Fruit fly (Drosophila melanogaster) whole organism, embryonic: Measurements from ENCODE around the gene CG17325.

Source experiments
- B-H2 ChIP-seq: fragments of 200-800 bp; sonication (Bioruptor generic); optimal IDR thresholded peaks from 2 replicates; lab custom pipeline; 2018; ENCODE audit warnings: missing biosample characterization, mild to moderate bottlenecking, missing genetic modification characterization
- C15 ChIP-seq: fragments of 200-800 bp; sonication (Bioruptor generic); IDR thresholded peaks from 3 replicates; pipeline ENCODE4 v1.3.6; 2022; ENCODE audit warnings: missing biosample characterization, missing genetic modification characterization
- CG10274 ChIP-seq: fragments of 200-800 bp; sonication (Bioruptor generic); optimal IDR thresholded peaks from 3 replicates; lab custom pipeline; 2017; ENCODE audit warnings: missing biosample characterization, mild to moderate bottlenecking, missing genetic modification characterization
- CG10462 ChIP-seq: fragments of 200-800 bp; sonication (Bioruptor generic); optimal IDR thresholded peaks from 2 replicates; lab custom pipeline; 2016; ENCODE audit warnings: missing biosample characterization, missing genetic modification characterization
- CG10654 ChIP-seq: fragments of 200-800 bp; sonication (Bioruptor generic); optimal IDR thresholded peaks from 2 replicates; lab custom pipeline; 2016; ENCODE audit warnings: missing biosample characterization, missing genetic modification characterization
- CG11398 ChIP-seq: fragments of 200-800 bp; sonication (Bioruptor generic); optimal IDR thresholded peaks from 2 replicates; lab custom pipeline; 2016; ENCODE audit warnings: missing biosample characterization, missing genetic modification characterization
- CG12071 ChIP-seq: fragments of 200-800 bp; sonication (Bioruptor generic); optimal IDR thresholded peaks from 3 replicates; lab custom pipeline; 2018; ENCODE audit warnings: missing biosample characterization, mild to moderate bottlenecking, missing genetic modification characterization
- CG13894 ChIP-seq: fragments of 200-800 bp; sonication (Bioruptor generic); optimal IDR thresholded peaks from 3 replicates; lab custom pipeline; 2018; ENCODE audit warnings: missing biosample characterization, mild to moderate bottlenecking, missing genetic modification characterization, moderate library complexity
- CG14860 ChIP-seq: fragments of 200-800 bp; sonication (Bioruptor generic); IDR thresholded peaks from 3 replicates; pipeline ENCODE4 v1.3.6; 2022; ENCODE audit warnings: missing biosample characterization, missing genetic modification characterization; ENCODE audit not compliant: partially characterized antibody
- CG15601 ChIP-seq: fragments of 200-800 bp; sonication (Bioruptor generic); optimal IDR thresholded peaks from 3 replicates; lab custom pipeline; 2019; ENCODE audit warnings: missing biosample characterization, mild to moderate bottlenecking, missing genetic modification characterization, moderate library complexity
- CG17385 ChIP-seq: fragments of 200-800 bp; sonication (Bioruptor generic); optimal IDR thresholded peaks from 3 replicates; lab custom pipeline; 2018; ENCODE audit warnings: missing biosample characterization, mild to moderate bottlenecking, missing genetic modification characterization
- CG17568 ChIP-seq: fragments of 200-800 bp; sonication (Bioruptor generic); optimal IDR thresholded peaks from 2 replicates; lab custom pipeline; 2018; ENCODE audit warnings: missing biosample characterization, mild to moderate bottlenecking, missing genetic modification characterization, moderate library complexity
- CG2678 ChIP-seq: fragments of 200-800 bp; sonication (Bioruptor generic); optimal IDR thresholded peaks from 3 replicates; lab custom pipeline; 2019; ENCODE audit warnings: missing biosample characterization, mild to moderate bottlenecking, missing genetic modification characterization, moderate library complexity
- CG2889 ChIP-seq: fragments of 200-800 bp; sonication (Bioruptor generic); IDR thresholded peaks from 3 replicates; pipeline ENCODE4 v1.3.6; 2022; ENCODE audit warnings: missing biosample characterization, missing genetic modification characterization
- CG30431 ChIP-seq: fragments of 200-800 bp; sonication (Bioruptor generic); optimal IDR thresholded peaks from 2 replicates; lab custom pipeline; 2017; ENCODE audit warnings: missing biosample characterization, missing genetic modification characterization
- CG3163 ChIP-seq: fragments of 200-800 bp; sonication (Bioruptor generic); optimal IDR thresholded peaks from 3 replicates; lab custom pipeline; 2016; ENCODE audit warnings: missing biosample characterization, missing genetic modification characterization
- CG3838 ChIP-seq: fragments of 200-800 bp; sonication (Bioruptor generic); optimal IDR thresholded peaks from 3 replicates; lab custom pipeline; 2016; ENCODE audit warnings: missing biosample characterization, missing genetic modification characterization
- CG8765 ChIP-seq: fragments of 200-800 bp; sonication (Bioruptor generic); IDR thresholded peaks from 2 replicates; pipeline ENCODE4 v1.3.6; 2022; ENCODE audit warnings: missing biosample characterization, missing genetic modification characterization
- Dbx ChIP-seq: fragments of 200-800 bp; sonication (Bioruptor generic); IDR thresholded peaks from 3 replicates; pipeline ENCODE4 v1.3.6; 2022; ENCODE audit warnings: missing biosample characterization, missing genetic modification characterization
- Dfd ChIP-seq, 2 experiments: fragments of >200 bp; optimal IDR thresholded peaks; 2 replicates each; lab custom pipeline; 2017; ENCODE audit warnings: missing biosample characterization in 2 of 2, missing genetic modification characterization in 2 of 2
- Doc2 ChIP-seq: fragments of 200-800 bp; sonication (Bioruptor generic); IDR thresholded peaks from 2 replicates; pipeline ENCODE4 v1.3.6; 2022; ENCODE audit warnings: missing biosample characterization, missing genetic modification characterization
- Elba2 ChIP-seq: fragments of 200-800 bp; sonication (Bioruptor generic); optimal IDR thresholded peaks from 3 replicates; lab custom pipeline; 2016; ENCODE audit warnings: missing biosample characterization, missing genetic modification characterization
- Fer2 ChIP-seq: fragments of 200-800 bp; sonication (Bioruptor generic); optimal IDR thresholded peaks from 2 replicates; lab custom pipeline; 2018; ENCODE audit warnings: missing biosample characterization, mild to moderate bottlenecking, missing genetic modification characterization, moderate library complexity
- HLH3B ChIP-seq: fragments of 200-800 bp; sonication (Bioruptor generic); IDR thresholded peaks from 2 replicates; pipeline ENCODE4 v1.3.6; 2022; ENCODE audit warnings: missing biosample characterization, missing genetic modification characterization
- Hr78 ChIP-seq, 2 experiments: fragments of 200-800 bp in 1 of 2; fragments of >200 bp in 1 of 2; sonication (Bioruptor generic) in 1 of 2; optimal IDR thresholded peaks; 2 replicates each; lab custom pipeline; 2017 to 2019; ENCODE audit warnings: missing biosample characterization in 2 of 2, missing genetic modification characterization in 2 of 2, mild to moderate bottlenecking in 1 of 2, moderate library complexity in 1 of 2
- Lpt ChIP-seq: fragments of >200 bp; optimal IDR thresholded peaks from 2 replicates; lab custom pipeline; 2018; ENCODE audit warnings: missing biosample characterization, missing genetic modification characterization
- MESR4 ChIP-seq: fragments of 200-800 bp; sonication (Bioruptor generic); optimal IDR thresholded peaks from 2 replicates; lab custom pipeline; 2018; ENCODE audit warnings: missing biosample characterization, mild to moderate bottlenecking, missing genetic modification characterization, moderate library complexity
- Oli ChIP-seq: fragments of 200-800 bp; sonication (Bioruptor generic); optimal IDR thresholded peaks from 2 replicates; lab custom pipeline; 2018; ENCODE audit warnings: missing biosample characterization, mild to moderate bottlenecking, missing genetic modification characterization, moderate library complexity
- Poxn ChIP-seq: fragments of 200-800 bp; sonication (Bioruptor generic); IDR thresholded peaks from 2 replicates; pipeline ENCODE4 v1.3.6; 2022; ENCODE audit warnings: missing biosample characterization, missing genetic modification characterization
- Taf1 ChIP-seq: fragments of 200-800 bp; sonication (Bioruptor generic); IDR thresholded peaks from 2 replicates; pipeline ENCODE4 v1.3.6; 2022; ENCODE audit warnings: missing biosample characterization, missing genetic modification characterization
- ab ChIP-seq: fragments of 200-800 bp; sonication (Bioruptor generic); optimal IDR thresholded peaks from 2 replicates; lab custom pipeline; 2016; ENCODE audit warnings: missing biosample characterization, missing genetic modification characterization
- ac ChIP-seq: fragments of 200-800 bp; sonication (Bioruptor generic); optimal IDR thresholded peaks from 3 replicates; lab custom pipeline; 2017; ENCODE audit warnings: missing biosample characterization, mild to moderate bottlenecking, missing genetic modification characterization
- chm ChIP-seq: fragments of 200-800 bp; sonication (Bioruptor generic); IDR thresholded peaks from 2 replicates; pipeline ENCODE4 v1.3.6; 2022; ENCODE audit warnings: missing biosample characterization, missing genetic modification characterization
- cwo ChIP-seq: fragments of 200-800 bp; sonication (Bioruptor generic); optimal IDR thresholded peaks from 3 replicates; lab custom pipeline; 2017; ENCODE audit warnings: missing biosample characterization, missing genetic modification characterization, mild to moderate bottlenecking, moderate library complexity, missing genetic modification reagents
- eyg ChIP-seq: fragments of 200-800 bp; sonication (Bioruptor generic); optimal IDR thresholded peaks from 3 replicates; lab custom pipeline; 2016; ENCODE audit warnings: missing biosample characterization, missing genetic modification characterization
- gem ChIP-seq: fragments of 200-800 bp; sonication (Bioruptor generic); optimal IDR thresholded peaks from 2 replicates; lab custom pipeline; 2019; ENCODE audit warnings: missing biosample characterization, mild to moderate bottlenecking, missing genetic modification characterization, moderate library complexity
- insv ChIP-seq, 2 experiments: fragments of 200-800 bp; sonication (Bioruptor generic); optimal IDR thresholded peaks; 3 replicates each; lab custom pipeline; 2016 to 2018; ENCODE audit warnings: missing biosample characterization in 2 of 2, missing genetic modification characterization in 2 of 2
- jumu ChIP-seq: fragments of 200-800 bp; sonication (Bioruptor generic); optimal IDR thresholded peaks from 3 replicates; lab custom pipeline; 2016; ENCODE audit warnings: missing biosample characterization, missing genetic modification characterization
- knrl ChIP-seq: fragments of 200-800 bp; sonication (Bioruptor generic); IDR thresholded peaks from 3 replicates; pipeline ENCODE4 v1.3.6; 2022; ENCODE audit warnings: missing biosample characterization, missing genetic modification characterization; ENCODE audit not compliant: partially characterized antibody
- lov ChIP-seq, 2 experiments: fragments of 200-800 bp in 1 of 2; fragments of >200 bp in 1 of 2; sonication (Bioruptor generic) in 1 of 2; IDR thresholded peaks in 1 of 2; optimal IDR thresholded peaks in 1 of 2; 2 replicates in 1 of 2; 3 replicates in 1 of 2; pipeline versions ENCODE4 v1.3.6 to Lab custom; 2017 to 2022; ENCODE audit warnings: missing biosample characterization in 1 of 2, missing genetic modification characterization in 1 of 2
- mld ChIP-seq: fragments of 200-800 bp; sonication (Bioruptor generic); IDR thresholded peaks from 3 replicates; pipeline ENCODE4 v1.3.6; 2022; ENCODE audit warnings: missing biosample characterization, missing genetic modification characterization; ENCODE audit not compliant: partially characterized antibody
- peb ChIP-seq: fragments of 200-800 bp; sonication (Bioruptor generic); IDR thresholded peaks from 2 replicates; pipeline ENCODE4 v1.3.6; 2022; ENCODE audit warnings: missing biosample characterization, missing genetic modification characterization
- pros ChIP-seq: fragments of 200-800 bp; sonication (Bioruptor generic); optimal IDR thresholded peaks from 3 replicates; lab custom pipeline; 2019; ENCODE audit warnings: missing biosample characterization, mild to moderate bottlenecking, missing genetic modification characterization, moderate library complexity
- psq ChIP-seq: fragments of 200-800 bp; sonication (Bioruptor generic); optimal IDR thresholded peaks from 2 replicates; lab custom pipeline; 2017; ENCODE audit warnings: missing biosample characterization, missing genetic modification characterization
- row ChIP-seq: fragments of 200-800 bp; sonication (Bioruptor generic); IDR thresholded peaks from 3 replicates; pipeline ENCODE4 v1.3.6; 2022; ENCODE audit warnings: missing biosample characterization, missing genetic modification characterization
- sim ChIP-seq: fragments of 200-800 bp; sonication (Bioruptor generic); IDR thresholded peaks from 2 replicates; pipeline ENCODE4 v1.3.6; 2022; ENCODE audit warnings: missing biosample characterization, missing genetic modification characterization
- tio ChIP-seq: fragments of 200-800 bp; sonication (Bioruptor generic); optimal IDR thresholded peaks from 2 replicates; lab custom pipeline; 2017; ENCODE audit warnings: missing biosample characterization, missing genetic modification characterization, inconsistent platforms
- ttk ChIP-seq: fragments of 200-800 bp; sonication (Bioruptor generic); IDR thresholded peaks from 2 replicates; pipeline ENCODE4 v2.1.2; 2022; ENCODE audit warnings: missing biosample characterization, missing genetic modification characterization
- tx ChIP-seq: fragments of 200-800 bp; sonication (Bioruptor generic); optimal IDR thresholded peaks from 2 replicates; lab custom pipeline; 2016; ENCODE audit warnings: missing biosample characterization, missing genetic modification characterization
- wek ChIP-seq: fragments of 200-800 bp; sonication (Bioruptor generic); optimal IDR thresholded peaks from 3 replicates; lab custom pipeline; 2018; ENCODE audit warnings: missing biosample characterization, mild to moderate bottlenecking, missing genetic modification characterization, moderate library complexity
- zen ChIP-seq: fragments of 200-800 bp; sonication (Bioruptor generic); optimal IDR thresholded peaks from 3 replicates; lab custom pipeline; 2018; ENCODE audit warnings: missing biosample characterization, mild to moderate bottlenecking, missing genetic modification characterization, moderate library complexity

CG17325 gene

DNA sequence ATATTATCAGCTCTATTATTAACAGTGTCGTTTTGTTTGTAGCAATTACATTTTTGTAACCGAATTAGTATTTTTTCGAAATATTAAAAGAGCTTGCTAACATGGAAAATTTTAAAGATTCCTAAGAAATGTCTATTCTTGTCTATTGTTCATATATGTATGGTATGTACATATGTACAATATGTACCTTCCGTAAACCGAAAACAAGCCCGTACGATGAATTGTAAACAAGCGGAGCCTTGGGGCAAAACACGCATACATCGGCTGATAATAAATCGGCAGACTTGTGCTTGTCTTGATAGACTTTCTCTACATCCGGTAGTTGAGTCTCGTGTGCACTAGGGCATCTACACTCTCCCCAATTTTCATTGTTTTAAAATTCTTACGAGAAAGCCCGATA, 10.4 kb downstream of the CG17325 start (continued):
- TF ChIP-seq lov (optimal IDR thresholded peaks at IDR 0.05; lab: Kevin White, UChicago) = no peak
- TF ChIP-seq lov (GFP tag; IDR thresholded peaks at IDR 0.05; lab: Robert Waterston, UW) = peak; percentile 80; the same call in 1 of the 3 replicates
- no peak for TF ChIP-seq eyg (GFP tag; lab: Kevin White, UChicago)
- peak; percentile 3 for TF ChIP-seq tio (GFP tag; lab: Kevin White, UChicago)
- peak; percentile 78 for TF ChIP-seq CG15601 (tag; lab: Kevin White, UChicago)
- no peak for TF ChIP-seq mld (GFP tag; lab: Robert Waterston, UW)
- no peak for TF ChIP-seq ac (GFP tag; lab: Kevin White, UChicago)
- TF ChIP-seq jumu (GFP tag; lab: Kevin White, UChicago) = no peak
- no peak for TF ChIP-seq CG8765
- no peak for TF ChIP-seq knrl
- TF ChIP-seq wek (GFP tag; lab: Kevin White, UChicago) = peak; percentile 75
- no peak for TF ChIP-seq Dbx (GFP tag; lab: Robert Waterston, UW)
- TF ChIP-seq insv (GFP tag; optimal IDR thresholded peaks at IDR 0.05; lab: Kevin White, UChicago) = peak in 1 of 2 experiments; percentile 14
- TF ChIP-seq CG3838 (GFP tag; lab: Kevin White, UChicago) = peak; percentile 4
- no peak for TF ChIP-seq Doc2 (GFP tag; lab: Robert Waterston, UW)
- no peak for TF ChIP-seq CG14860 (GFP tag; lab: Robert Waterston, UW)
- TF ChIP-seq Elba2 = no peak
- TF ChIP-seq CG30431 (GFP tag; lab: Kevin White, UChicago) = no peak
- TF ChIP-seq Oli (tag; lab: Kevin White, UChicago) = peak; percentile 4
- no peak for TF ChIP-seq MESR4
- TF ChIP-seq psq (GFP tag; lab: Kevin White, UChicago) = no peak
- TF ChIP-seq zen (tag; lab: Kevin White, UChicago) = no peak
- no peak for TF ChIP-seq row (GFP tag; lab: Robert Waterston, UW)
- TF ChIP-seq CG2678 (tag; lab: Kevin White, UChicago) = peak; percentile 54
- peak; percentile 60 for TF ChIP-seq CG12071 (GFP tag; lab: Kevin White, UChicago)
- no peak for TF ChIP-seq B-H2 (GFP tag; lab: Kevin White, UChicago)
- peak; percentile 42; the same call in 1 of the 2 replicates for TF ChIP-seq chm
- TF ChIP-seq pros (GFP tag; lab: Kevin White, UChicago) = no peak
- TF ChIP-seq gem (tag; lab: Kevin White, UChicago) = peak; percentile 43
- peak; percentile 21; the same call in 1 of the 2 replicates for TF ChIP-seq HLH3B (GFP tag; lab: Robert Waterston, UW)
- TF ChIP-seq cwo (GFP tag; lab: Kevin White, UChicago) = peak; percentile 81
- TF ChIP-seq tx = no peak
- no peak for TF ChIP-seq Dfd (GFP tag; optimal IDR thresholded peaks at IDR 0.05; lab: Kevin White, UChicago)
- no peak for TF ChIP-seq ttk (GFP tag; lab: Robert Waterston, UW)
- no peak for TF ChIP-seq Lpt (GFP tag; lab: Kevin White, UChicago)
- TF ChIP-seq Taf1 = no peak
- peak; percentile 44 for TF ChIP-seq CG10654 (GFP tag; lab: Kevin White, UChicago)
- TF ChIP-seq Hr78 (GFP tag; optimal IDR thresholded peaks at IDR 0.05; lab: Kevin White, UChicago) = no peak
- no peak for TF ChIP-seq C15
- TF ChIP-seq CG17568 (GFP tag; lab: Kevin White, UChicago) = peak; percentile 27
- TF ChIP-seq ab (GFP tag; lab: Kevin White, UChicago) = no peak
- TF ChIP-seq CG10462 (GFP tag; lab: Kevin White, UChicago) = no peak
- TF ChIP-seq sim (GFP tag; lab: Robert Waterston, UW) = no peak
- peak; percentile 22 for TF ChIP-seq CG17385 (GFP tag; lab: Kevin White, UChicago)
- TF ChIP-seq Fer2 (tag; lab: Kevin White, UChicago) = peak; percentile 39
- TF ChIP-seq CG13894 (tag; lab: Kevin White, UChicago) = no peak
- TF ChIP-seq peb (GFP tag; lab: Robert Waterston, UW) = no peak
- no peak for TF ChIP-seq CG2889 (GFP tag; lab: Robert Waterston, UW)
- no peak for TF ChIP-seq Poxn
- peak; percentile 18 for TF ChIP-seq CG11398
- TF ChIP-seq CG3163 (GFP tag; lab: Kevin White, UChicago) = no peak
- TF ChIP-seq CG10274 (GFP tag; lab: Kevin White, UChicago) = no peak
